Worm (Caenorhabditis elegans) whole organism, young adult: ENCODE data around the gene mdt-8.

Experiments
- B0336.3 ChIP-seq: fragments of 200-800 bp; sonication (Bioruptor generic); IDR thresholded peaks from 2 replicates; pipeline ENCODE4 v1.3.6; 2022; ENCODE audit warnings: missing genetic modification characterization, missing compliant biosample characterization
- C06A6.2 ChIP-seq: fragments of 200-800 bp; sonication (Bioruptor generic); conservative IDR thresholded peaks from 2 replicates; pipeline ENCODE4 v1.3.6; 2022; ENCODE audit warnings: missing genetic modification characterization, missing compliant biosample characterization
- F10E7.11 ChIP-seq: sonication (generic microtip); optimal IDR thresholded peaks from 2 replicates; lab custom pipeline; 2017; ENCODE audit warnings: mild to moderate bottlenecking, missing genetic modification characterization, moderate library complexity, missing compliant biosample characterization
- F23B12.7 ChIP-seq: sonication (generic microtip); optimal IDR thresholded peaks from 2 replicates; lab custom pipeline; 2017; ENCODE audit warnings: missing genetic modification characterization, mild to moderate bottlenecking, missing compliant biosample characterization, antibody characterized with exemption, moderate library complexity; ENCODE audit not compliant: insufficient read depth
- F33H1.4 ChIP-seq: fragments of 200-800 bp; sonication (Bioruptor generic); IDR thresholded peaks from 2 replicates; pipeline ENCODE4 v1.3.6; 2022; ENCODE audit warnings: missing genetic modification reagents, missing genetic modification characterization, missing compliant biosample characterization
- F49E8.2 ChIP-seq: sonication (generic microtip); optimal IDR thresholded peaks from 3 replicates; lab custom pipeline; 2017; ENCODE audit warnings: missing genetic modification characterization, mild to moderate bottlenecking, missing compliant biosample characterization, antibody characterized with exemption, moderate library complexity; ENCODE audit not compliant: insufficient read depth
- K11D2.4 ChIP-seq: fragments of 200-800 bp; sonication (Bioruptor generic); IDR thresholded peaks from 2 replicates; pipeline ENCODE4 v1.3.6; 2022; ENCODE audit warnings: missing genetic modification reagents, missing genetic modification characterization, missing compliant biosample characterization
- Y53G8AR.9 ChIP-seq: fragments of 200-800 bp; sonication (Bioruptor generic); conservative IDR thresholded peaks from 2 replicates; pipeline ENCODE4 v1.3.6; 2022; ENCODE audit warnings: missing genetic modification reagents, missing genetic modification characterization, missing compliant biosample characterization
- Y79H2A.3 ChIP-seq: fragments of 200-800 bp; sonication (Bioruptor generic); conservative IDR thresholded peaks from 2 replicates; pipeline ENCODE4 v1.3.6; 2022; ENCODE audit warnings: missing genetic modification reagents, missing genetic modification characterization, missing compliant biosample characterization
- Y95B8A.8 ChIP-seq: fragments of 200-800 bp; sonication (Bioruptor generic); IDR thresholded peaks from 2 replicates; pipeline ENCODE4 v1.3.6; 2022; ENCODE audit warnings: missing genetic modification reagents, missing genetic modification characterization, missing compliant biosample characterization
- ZK185.1 ChIP-seq: sonication (generic microtip); optimal IDR thresholded peaks from 2 replicates; lab custom pipeline; 2016; ENCODE audit warnings: mild to moderate bottlenecking, missing genetic modification characterization, missing compliant biosample characterization; ENCODE audit not compliant: poor library complexity, severe bottlenecking
- ama-1 ChIP-seq, 3 experiments: fragments of 150-350 bp in 1 of 3; sonication (generic microtip) in 2 of 3; optimal IDR thresholded peaks; 2 replicates each; lab custom pipeline; 2014 to 2018; ENCODE audit warnings: missing biosample characterization in 2 of 3, missing genetic modification characterization in 2 of 3, missing genetic modification reagents in 2 of 3
- aptf-3 ChIP-seq: fragments of 200-800 bp; sonication (Bioruptor generic); IDR thresholded peaks from 2 replicates; pipeline ENCODE4 v1.3.6; 2022; ENCODE audit warnings: missing genetic modification characterization, missing compliant biosample characterization
- bed-1 ChIP-seq: fragments of 200-800 bp; sonication (Bioruptor generic); IDR thresholded peaks from 2 replicates; pipeline ENCODE4 v1.3.6; 2022; ENCODE audit warnings: missing genetic modification reagents, missing genetic modification characterization, missing compliant biosample characterization
- bed-2 ChIP-seq: fragments of 200-800 bp; sonication (Bioruptor generic); IDR thresholded peaks from 2 replicates; pipeline ENCODE4 v1.3.6; 2022; ENCODE audit warnings: missing genetic modification reagents, missing genetic modification characterization, missing compliant biosample characterization
- ceh-27 ChIP-seq: fragments of 200-800 bp; sonication (Bioruptor generic); optimal IDR thresholded peaks from 2 replicates; lab custom pipeline; 2018; ENCODE audit warnings: mild to moderate bottlenecking, missing genetic modification characterization, moderate library complexity, missing compliant biosample characterization
- die-1 ChIP-seq: sonication (generic microtip); optimal IDR thresholded peaks from 2 replicates; lab custom pipeline; 2016; ENCODE audit warnings: missing genotype, mild to moderate bottlenecking, missing genetic modification characterization, missing compliant biosample characterization
- dox-1 ChIP-seq: fragments of 200-800 bp; sonication (Bioruptor generic); IDR thresholded peaks from 2 replicates; pipeline ENCODE4 v1.3.6; 2022; ENCODE audit warnings: missing genetic modification reagents, missing genetic modification characterization, missing compliant biosample characterization
- dpl-1 ChIP-seq: fragments of 150-350 bp; optimal IDR thresholded peaks from 2 replicates; lab custom pipeline; 2014; ENCODE audit warnings: missing biosample characterization, missing genetic modification reagents, missing genetic modification characterization
- egrh-3 ChIP-seq: fragments of 200-800 bp; sonication (Bioruptor generic); IDR thresholded peaks from 2 replicates; pipeline ENCODE4 v1.3.6; 2022; ENCODE audit warnings: missing genetic modification reagents, missing genetic modification characterization, missing compliant biosample characterization
- him-1 ChIP-seq: sonication (generic microtip); optimal IDR thresholded peaks from 2 replicates; lab custom pipeline; 2016; ENCODE audit warnings: missing genotype, missing genetic modification reagents, missing genetic modification characterization, missing compliant biosample characterization
- hlh-26 ChIP-seq: fragments of 200-800 bp; sonication (Bioruptor generic); conservative IDR thresholded peaks from 2 replicates; pipeline ENCODE4 v1.3.6; 2022; ENCODE audit warnings: missing genetic modification reagents, missing genetic modification characterization, missing compliant biosample characterization
- hrde-1 ChIP-seq: sonication (generic microtip); optimal IDR thresholded peaks from 2 replicates; lab custom pipeline; 2016; ENCODE audit warnings: missing genetic modification characterization, mild to moderate bottlenecking, missing compliant biosample characterization, moderate library complexity, missing genotype, missing genetic modification reagents, borderline replicate concordance
- lag-1 ChIP-seq: fragments of 200-800 bp; sonication (Bioruptor generic); IDR thresholded peaks from 2 replicates; pipeline ENCODE4 v1.3.6; 2022; ENCODE audit warnings: missing genetic modification reagents, missing genetic modification characterization, missing compliant biosample characterization
- lin-26 ChIP-seq: fragments of 200-800 bp; sonication (Bioruptor generic); IDR thresholded peaks from 2 replicates; pipeline ENCODE4 v1.3.6; 2022; ENCODE audit warnings: missing genetic modification reagents, missing genetic modification characterization, missing compliant biosample characterization
- lin-40 ChIP-seq: sonication (generic microtip); optimal IDR thresholded peaks from 2 replicates; lab custom pipeline; 2016; ENCODE audit warnings: missing genetic modification characterization, mild to moderate bottlenecking, missing compliant biosample characterization, missing genotype, missing genetic modification reagents
- lir-1 ChIP-seq: fragments of 200-800 bp; sonication (Bioruptor generic); conservative IDR thresholded peaks from 2 replicates; pipeline ENCODE4 v1.3.6; 2022; ENCODE audit warnings: missing genetic modification reagents, missing genetic modification characterization, missing compliant biosample characterization
- lsl-1 ChIP-seq: fragments of 200-800 bp; sonication (Bioruptor generic); optimal IDR thresholded peaks from 2 replicates; lab custom pipeline; 2018; ENCODE audit warnings: mild to moderate bottlenecking, missing genetic modification characterization, moderate library complexity, missing compliant biosample characterization
- madf-10 ChIP-seq: sonication (generic microtip); optimal IDR thresholded peaks from 2 replicates; lab custom pipeline; 2016; ENCODE audit warnings: mild to moderate bottlenecking, missing genetic modification characterization, missing compliant biosample characterization
- madf-3 ChIP-seq: fragments of 200-800 bp; sonication (Bioruptor generic); IDR thresholded peaks from 2 replicates; pipeline ENCODE4 v1.3.6; 2022; ENCODE audit warnings: missing genetic modification reagents, missing genetic modification characterization, missing compliant biosample characterization
- mcd-1 ChIP-seq: fragments of 200-800 bp; sonication (Bioruptor generic); IDR thresholded peaks from 2 replicates; pipeline ENCODE4 v1.3.6; 2022; ENCODE audit warnings: missing genetic modification reagents, missing genetic modification characterization, missing compliant biosample characterization
- nfya-2 ChIP-seq: fragments of 200-800 bp; sonication (Bioruptor generic); IDR thresholded peaks from 2 replicates; pipeline ENCODE4 v1.3.6; 2022; ENCODE audit warnings: missing genetic modification reagents, missing genetic modification characterization, missing compliant biosample characterization
- nhr-179 ChIP-seq: sonication (generic microtip); optimal IDR thresholded peaks from 2 replicates; lab custom pipeline; 2016; ENCODE audit warnings: mild to moderate bottlenecking, missing genetic modification characterization, missing compliant biosample characterization
- nhr-80 ChIP-seq: sonication (generic microtip); optimal IDR thresholded peaks from 2 replicates; lab custom pipeline; 2016; ENCODE audit warnings: missing genetic modification characterization, missing compliant biosample characterization
- nhr-90 ChIP-seq: sonication (generic microtip); optimal IDR thresholded peaks from 2 replicates; lab custom pipeline; 2016; ENCODE audit warnings: missing genotype, mild to moderate bottlenecking, missing genetic modification characterization, missing compliant biosample characterization
- pbrm-1 ChIP-seq: fragments of 200-800 bp; sonication (Bioruptor generic); IDR thresholded peaks from 2 replicates; pipeline ENCODE4 v1.3.6; 2022; ENCODE audit warnings: missing genetic modification reagents, missing genetic modification characterization, missing compliant biosample characterization
- rcor-1 ChIP-seq: fragments of 200-800 bp; sonication (Bioruptor generic); IDR thresholded peaks from 2 replicates; pipeline ENCODE4 v1.3.6; 2022; ENCODE audit warnings: missing genetic modification reagents, missing genetic modification characterization, missing compliant biosample characterization
- rpc-1 ChIP-seq, 2 experiments: fragments of 150-350 bp in 1 of 2; sonication (generic microtip) in 1 of 2; optimal IDR thresholded peaks; 2 replicates each; lab custom pipeline; 2014 to 2018; ENCODE audit warnings: missing biosample characterization in 1 of 2, missing genetic modification characterization in 1 of 2, missing genetic modification reagents in 1 of 2, missing genotype in 1 of 2
- snpc-1.1 ChIP-seq: sonication (generic microtip); optimal IDR thresholded peaks from 2 replicates; lab custom pipeline; 2017; ENCODE audit warnings: missing genetic modification characterization, mild to moderate bottlenecking, missing compliant biosample characterization, antibody characterized with exemption, moderate library complexity, missing genotype, missing genetic modification reagents; ENCODE audit not compliant: insufficient read depth
- tbp1 ChIP-seq: fragments of 200-800 bp; sonication (Bioruptor generic); optimal IDR thresholded peaks from 2 replicates; lab custom pipeline; 2018; ENCODE audit warnings: mild to moderate bottlenecking, missing genetic modification characterization, missing compliant biosample characterization
- tlf-1 ChIP-seq: fragments of 200-800 bp; sonication (Bioruptor generic); optimal IDR thresholded peaks from 2 replicates; lab custom pipeline; 2018; ENCODE audit warnings: mild to moderate bottlenecking, missing genetic modification characterization, missing compliant biosample characterization
- zim-3 ChIP-seq: sonication (generic microtip); optimal IDR thresholded peaks from 2 replicates; lab custom pipeline; 2017; ENCODE audit warnings: mild to moderate bottlenecking, missing genetic modification characterization, moderate library complexity, missing compliant biosample characterization
- ztf-22 ChIP-seq: fragments of 200-800 bp; sonication (Bioruptor generic); optimal IDR thresholded peaks from 2 replicates; lab custom pipeline; 2018; ENCODE audit warnings: mild to moderate bottlenecking, missing genetic modification characterization, moderate library complexity, missing compliant biosample characterization
- ztf-28 ChIP-seq: fragments of 200-800 bp; sonication (Bioruptor generic); IDR thresholded peaks from 2 replicates; pipeline ENCODE4 v1.3.6; 2022; ENCODE audit warnings: missing genetic modification reagents, missing genetic modification characterization, missing compliant biosample characterization
- ztf-3 ChIP-seq: fragments of 200-800 bp; sonication (Bioruptor generic); optimal IDR thresholded peaks from 2 replicates; lab custom pipeline; 2018; ENCODE audit warnings: mild to moderate bottlenecking, missing genetic modification characterization, missing compliant biosample characterization
- ztf-6 ChIP-seq: fragments of 200-800 bp; sonication (Bioruptor generic); IDR thresholded peaks from 2 replicates; pipeline ENCODE4 v1.3.6; 2022; ENCODE audit warnings: missing genetic modification reagents, missing genetic modification characterization, missing compliant biosample characterization

Gene mdt-8

ce11 chrII:11484600-11484999, 49.0 kb downstream of the mdt-8 start (continued):
- peak; percentile 75 for TF ChIP-seq nhr-179 (tag; lab: Kevin White, UChicago)
- peak; percentile 89 for TF ChIP-seq F23B12.7 (tag; lab: Kevin White, UChicago)
- peak; percentile 72 for TF ChIP-seq K11D2.4
- peak; percentile 88 for TF ChIP-seq rcor-1 (GFP tag; lab: Robert Waterston, UW)
- TF ChIP-seq egrh-3 (GFP tag; lab: Robert Waterston, UW): peak; percentile 50
- TF ChIP-seq lag-1: peak; percentile 87; the same call in 1 of the 2 replicates
- TF ChIP-seq zim-3: peak; percentile 94
- TF ChIP-seq rpc-1 (optimal IDR thresholded peaks at IDR 0.05; lab: Kevin White, UChicago): peak; percentile 84
- TF ChIP-seq rpc-1 (tag; optimal IDR thresholded peaks at IDR 0.05; lab: Kevin White, UChicago): peak; percentile 99
- TF ChIP-seq dpl-1 (GFP tag; lab: Kevin White, UChicago): peak; percentile 17
- peak; percentile 75; the same call in 1 of the 2 replicates for TF ChIP-seq ztf-28
- TF ChIP-seq hrde-1 (tag; lab: Kevin White, UChicago): peak; percentile 77
- 0 out of 2 replicates have a peak, but pooled peaks have one; percentile 58 for TF ChIP-seq aptf-3 (GFP tag; lab: Robert Waterston, UW)
- peak; percentile 91 for TF ChIP-seq pbrm-1 (GFP tag; lab: Robert Waterston, UW)
- TF ChIP-seq C06A6.2 (GFP tag; lab: Robert Waterston, UW): peak; percentile 57
- peak; percentile 95 for TF ChIP-seq ZK185.1
- TF ChIP-seq nhr-80 (tag; lab: Kevin White, UChicago): peak; percentile 57
- TF ChIP-seq hlh-26: 0 out of 2 replicates have a peak, but pooled peaks have one; percentile 25
- TF ChIP-seq Y95B8A.8: 0 out of 2 replicates have a peak, but pooled peaks have one; percentile 31
- no peak for TF ChIP-seq bed-2 (GFP tag; lab: Robert Waterston, UW)
- peak; percentile 82 for TF ChIP-seq snpc-1.1 (tag; lab: Kevin White, UChicago)
- 0 out of 2 replicates have a peak, but pooled peaks have one; percentile 46 for TF ChIP-seq nfya-2 (GFP tag; lab: Robert Waterston, UW)
- TF ChIP-seq lin-40 (tag; lab: Kevin White, UChicago): peak; percentile 66
- peak; percentile 90 for TF ChIP-seq ztf-6 (GFP tag; lab: Robert Waterston, UW)
- TF ChIP-seq Y53G8AR.9: peak; percentile 83; the same call in 1 of the 2 replicates
- TF ChIP-seq ama-1 (optimal IDR thresholded peaks at IDR 0.05; lab: Kevin White, UChicago): no peak
- peak; percentile 92 to 93 for TF ChIP-seq ama-1 (GFP tag; optimal IDR thresholded peaks at IDR 0.05; lab: Kevin White, UChicago)
- TF ChIP-seq madf-10: peak; percentile 87
- peak; percentile 92 for TF ChIP-seq F10E7.11 (tag; lab: Kevin White, UChicago)
- peak; percentile 63 for TF ChIP-seq F33H1.4 (GFP tag; lab: Robert Waterston, UW)
- peak; percentile 87; the same call in 1 of the 2 replicates for TF ChIP-seq bed-1 (GFP tag; lab: Robert Waterston, UW)
- peak; percentile 61; the same call in 1 of the 2 replicates for TF ChIP-seq Y79H2A.3 (GFP tag; lab: Robert Waterston, UW)
- TF ChIP-seq dox-1 (GFP tag; lab: Robert Waterston, UW): peak; percentile 94
- peak; percentile 76 for TF ChIP-seq tlf-1 (GFP tag; lab: Kevin White, UChicago)
- peak; percentile 83 for TF ChIP-seq mcd-1 (GFP tag; lab: Robert Waterston, UW)
- TF ChIP-seq ceh-27 (GFP tag; lab: Kevin White, UChicago): peak; percentile 94
- TF ChIP-seq lin-26 (GFP tag; lab: Robert Waterston, UW): peak; percentile 99
- TF ChIP-seq tbp1 (GFP tag; lab: Kevin White, UChicago): peak; percentile 100
- TF ChIP-seq F49E8.2 (tag; lab: Kevin White, UChicago): peak; percentile 24
- peak; percentile 41 for TF ChIP-seq ztf-3 (GFP tag; lab: Kevin White, UChicago)
- TF ChIP-seq him-1 (tag; lab: Kevin White, UChicago): peak; percentile 98
- TF ChIP-seq lsl-1 (GFP tag; lab: Kevin White, UChicago): peak; percentile 82
- peak; percentile 97 for TF ChIP-seq nhr-90 (tag; lab: Kevin White, UChicago)
- TF ChIP-seq lir-1 (GFP tag; lab: Robert Waterston, UW): peak; percentile 84
- peak; percentile 98 for TF ChIP-seq die-1
- 0 out of 2 replicates have a peak, but pooled peaks have one; percentile 44 for TF ChIP-seq madf-3
- peak; percentile 87 for TF ChIP-seq B0336.3 (GFP tag; lab: Robert Waterston, UW)
- TF ChIP-seq ztf-22 (GFP tag; lab: Kevin White, UChicago): peak; percentile 57
